Worm (Caenorhabditis elegans) whole organism, early embryonic: ENCODE results near the gene kcnl-1.

Experiments used
- B0310.2 ChIP-seq: sonication (generic microtip); optimal IDR thresholded peaks from 2 replicates; lab custom pipeline; 2016; ENCODE audit warnings: mild to moderate bottlenecking, missing genetic modification characterization, missing compliant biosample characterization
- aly-1 ChIP-seq: sonication (generic microtip); optimal IDR thresholded peaks from 2 replicates; lab custom pipeline; 2016; ENCODE audit warnings: missing genetic modification characterization, missing compliant biosample characterization
- ama-1 ChIP-seq: fragments of 150-350 bp; optimal IDR thresholded peaks from 2 replicates; lab custom pipeline; 2014
- ceh-13 ChIP-seq: fragments of 200-800 bp; sonication (Bioruptor generic); optimal IDR thresholded peaks from 2 replicates; lab custom pipeline; 2018; ENCODE audit warnings: mild to moderate bottlenecking, missing genetic modification characterization, missing compliant biosample characterization
- ets-7 ChIP-seq: sonication (generic microtip); optimal IDR thresholded peaks from 2 replicates; lab custom pipeline; 2016; ENCODE audit warnings: missing genotype, missing genetic modification characterization, missing compliant biosample characterization
- flt-1 ChIP-seq: fragments of 200-800 bp; sonication (Bioruptor generic); IDR thresholded peaks from 2 replicates; pipeline ENCODE4 v1.3.6; 2022; ENCODE audit warnings: missing genetic modification characterization, missing compliant biosample characterization
- hmbx-1 ChIP-seq: sonication (generic microtip); optimal IDR thresholded peaks from 2 replicates; lab custom pipeline; 2016; ENCODE audit warnings: mild to moderate bottlenecking, missing genetic modification characterization, missing compliant biosample characterization
- hnd-1 ChIP-seq: sonication (generic microtip); optimal IDR thresholded peaks from 2 replicates; lab custom pipeline; 2016; ENCODE audit warnings: missing genetic modification characterization, missing compliant biosample characterization
- pes-1 ChIP-seq: fragments of 200-800 bp; sonication (Bioruptor generic); IDR thresholded peaks from 2 replicates; pipeline ENCODE4 v1.3.6; 2022; ENCODE audit warnings: missing genetic modification reagents, missing genetic modification characterization, missing compliant biosample characterization
- tbx-11 ChIP-seq: fragments of 200-800 bp; sonication (Bioruptor generic); IDR thresholded peaks from 2 replicates; pipeline ENCODE4 v1.3.6; 2022; ENCODE audit warnings: missing genetic modification characterization, missing compliant biosample characterization
- tbx-37 ChIP-seq: fragments of 200-800 bp; sonication (Bioruptor generic); conservative IDR thresholded peaks from 2 replicates; pipeline ENCODE4 v1.3.6; 2022; ENCODE audit warnings: missing genetic modification reagents, missing genetic modification characterization, missing compliant biosample characterization
- tra-4 ChIP-seq: sonication (generic microtip); optimal IDR thresholded peaks from 2 replicates; lab custom pipeline; 2017; ENCODE audit warnings: missing genetic modification characterization, missing compliant biosample characterization

ce11 chrV:19640808-19641207 is 75.6 kb downstream of the kcnl-1 start, which contains the start of gene Y43F8C.6:
- no peak for TF ChIP-seq B0310.2 (tag; lab: Kevin White, UChicago)
- TF ChIP-seq pes-1 (GFP tag; lab: Robert Waterston, UW) = no peak
- no peak for TF ChIP-seq ceh-13 (GFP tag; lab: Kevin White, UChicago)
- TF ChIP-seq ama-1 (lab: Kevin White, UChicago) = no peak
- TF ChIP-seq ets-7 (tag; lab: Kevin White, UChicago) = no peak
- no peak for TF ChIP-seq hnd-1 (tag; lab: Kevin White, UChicago)
- no peak for TF ChIP-seq aly-1
- no peak for TF ChIP-seq tbx-37 (GFP tag; lab: Robert Waterston, UW)
- no peak for TF ChIP-seq tbx-11 (GFP tag; lab: Robert Waterston, UW)
- no peak for TF ChIP-seq flt-1 (GFP tag; lab: Robert Waterston, UW)
- TF ChIP-seq tra-4 = no peak
- no peak for TF ChIP-seq hmbx-1 (tag; lab: Kevin White, UChicago)
